Fruit fly (Drosophila melanogaster): ENCODE data around the gene CG3982.
A peak's percentile ranks its signal among the peaks of the same experiment; 100 is the strongest.

Gene CG3982

DNA sequence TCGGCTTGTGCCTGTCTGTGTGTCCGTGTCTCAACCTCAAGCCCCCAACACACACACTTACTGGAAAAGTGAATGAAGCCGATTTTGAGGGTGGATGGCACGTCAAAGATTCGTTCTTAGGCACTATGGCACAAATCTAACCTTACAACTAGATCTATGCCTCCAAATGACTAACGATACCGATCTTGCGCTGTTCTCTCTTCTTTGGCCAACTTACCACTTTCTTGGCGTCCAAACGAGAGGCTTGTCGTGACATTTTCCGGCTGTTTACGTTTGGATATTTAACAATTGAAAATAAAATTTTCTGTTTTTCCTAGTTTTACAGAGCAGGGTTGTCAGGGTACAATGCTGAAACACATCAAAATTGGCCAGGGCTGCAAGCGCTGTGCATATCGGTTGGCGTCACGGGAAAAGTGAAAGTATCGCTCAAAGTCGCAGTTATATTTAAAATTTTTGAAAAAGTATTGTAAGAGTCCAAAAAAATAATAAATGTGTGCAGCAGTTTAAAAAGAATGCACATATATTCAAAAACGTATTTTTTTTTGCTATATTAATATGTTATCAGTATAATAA lies 24.8 kb upstream of the CG3982 start, which contains the start of the genes Bet3 and Nf-YA (continued):
- no peak for TF ChIP-seq salm (tag; optimal IDR thresholded peaks at IDR 0.05)
- no peak for TF ChIP-seq CG4707 (GFP tag; optimal IDR thresholded peaks at IDR 0.05)
- TF ChIP-seq kni (GFP tag; optimal IDR thresholded peaks at IDR 0.05): no peak
- no peak; the same call in 1 of the 2 replicates for TF ChIP-seq CG14667 (GFP tag; IDR thresholded peaks at IDR 0.05)
- TF ChIP-seq Oaz (GFP tag; IDR thresholded peaks at IDR 0.05): no peak
- no peak for TF ChIP-seq dm (GFP tag; optimal IDR thresholded peaks at IDR 0.05)
- no peak for TF ChIP-seq cas (GFP tag; IDR thresholded peaks at IDR 0.05)
- peak; percentile 68 for TF ChIP-seq CG30020 (tag; optimal IDR thresholded peaks at IDR 0.05)
- TF ChIP-seq dmrt99B (tag; optimal IDR thresholded peaks at IDR 0.05): no peak
- TF ChIP-seq CG14050 (GFP tag; IDR thresholded peaks at IDR 0.05): no peak; the same call in 2 of the 3 replicates
- TF ChIP-seq CG1024 (GFP tag; IDR thresholded peaks at IDR 0.05): no peak
- no peak for TF ChIP-seq ERR (GFP tag; optimal IDR thresholded peaks at IDR 0.05)
- TF ChIP-seq Hand (GFP tag; optimal IDR thresholded peaks at IDR 0.05): no peak
- no peak for TF ChIP-seq crol (GFP tag; IDR thresholded peaks at IDR 0.05)
- TF ChIP-seq wor (GFP tag; IDR thresholded peaks at IDR 0.05): no peak
- no peak for TF ChIP-seq CG11560 (tag; IDR thresholded peaks at IDR 0.05)
- peak; percentile 34; the same call in 1 of the 2 replicates for TF ChIP-seq E2f2 (GFP tag; IDR thresholded peaks at IDR 0.05)
- no peak for TF ChIP-seq tup (GFP tag; optimal IDR thresholded peaks at IDR 0.05)
- TF ChIP-seq Doc2 (GFP tag; IDR thresholded peaks at IDR 0.05): no peak
- peak; percentile 26; the same call in 1 of the 2 replicates for TF ChIP-seq wdn (GFP tag; IDR thresholded peaks at IDR 0.05)
- no peak for TF ChIP-seq unpg (GFP tag; optimal IDR thresholded peaks at IDR 0.05)
- TF ChIP-seq da (GFP tag; optimal IDR thresholded peaks at IDR 0.05): peak; percentile 0
- peak; percentile 16 for TF ChIP-seq ewg (GFP tag; optimal IDR thresholded peaks at IDR 0.05)
- peak; percentile 72; the same call in 2 of the 3 replicates for TF ChIP-seq CG7963 (GFP tag; IDR thresholded peaks at IDR 0.05; ENCODE audit: partially characterized antibody)
- peak; percentile 61 for TF ChIP-seq Antp (GFP tag; optimal IDR thresholded peaks at IDR 0.05)
- TF ChIP-seq CG42726 (GFP tag; IDR thresholded peaks at IDR 0.05; ENCODE audit: partially characterized antibody): peak; percentile 86
- peak; percentile 67; the same call in 2 of the 3 replicates for TF ChIP-seq CG34422 (GFP tag; IDR thresholded peaks at IDR 0.05)
- peak; percentile 57; the same call in 1 of the 3 replicates for TF ChIP-seq Dbx (GFP tag; IDR thresholded peaks at IDR 0.05)
- peak; percentile 6 for TF ChIP-seq CG18764 (GFP tag; optimal IDR thresholded peaks at IDR 0.05)
- TF ChIP-seq CG7987 (GFP tag; optimal IDR thresholded peaks at IDR 0.05): peak; percentile 35
- peak; percentile 69 for TF ChIP-seq B-H2 (GFP tag; optimal IDR thresholded peaks at IDR 0.05)
- TF ChIP-seq bowl (GFP tag; IDR thresholded peaks at IDR 0.05): no peak
- TF ChIP-seq Trl (optimal IDR thresholded peaks at IDR 0.05): no peak
- peak; percentile 39 for TF ChIP-seq Trl (GFP tag; optimal IDR thresholded peaks at IDR 0.05)
- TF ChIP-seq Gug (GFP tag; IDR thresholded peaks at IDR 0.05): peak; percentile 81
- TF ChIP-seq CG12942 (GFP tag; optimal IDR thresholded peaks at IDR 0.05): peak; percentile 13
- no peak for TF ChIP-seq dati (GFP tag; IDR thresholded peaks at IDR 0.05)
- no peak for TF ChIP-seq insv (GFP tag; optimal IDR thresholded peaks at IDR 0.05)
- TF ChIP-seq Jarid2 (GFP tag; optimal IDR thresholded peaks at IDR 0.05): peak; percentile 20
- no peak for TF ChIP-seq Poxn (GFP tag; IDR thresholded peaks at IDR 0.05)
- peak; percentile 61 for TF ChIP-seq CG32772 (GFP tag; IDR thresholded peaks at IDR 0.05)
- no peak for TF ChIP-seq CG2875 (GFP tag; optimal IDR thresholded peaks at IDR 0.05)
- TF ChIP-seq CG8478 (optimal IDR thresholded peaks at IDR 0.05): no peak
- no peak for TF ChIP-seq CG10147 (GFP tag; optimal IDR thresholded peaks at IDR 0.05)
- no peak for TF ChIP-seq Fer2 (tag; optimal IDR thresholded peaks at IDR 0.05)
- TF ChIP-seq seq (GFP tag; IDR thresholded peaks at IDR 0.05): no peak
- TF ChIP-seq CG16779 (GFP tag; IDR thresholded peaks at IDR 0.05): no peak
- peak; percentile 21 for TF ChIP-seq CG12744 (GFP tag; optimal IDR thresholded peaks at IDR 0.05)
- no peak for TF ChIP-seq CG16863 (GFP tag; optimal IDR thresholded peaks at IDR 0.05)
- no peak for TF ChIP-seq abd-A (tag; optimal IDR thresholded peaks at IDR 0.05)
- no peak for TF ChIP-seq CG2202 (tag; optimal IDR thresholded peaks at IDR 0.05)
- no peak for TF ChIP-seq gce (GFP tag; IDR thresholded peaks at IDR 0.05)

All from whole organism, embryonic.